Worm (Caenorhabditis elegans): Measurements from ENCODE around the gene sri-72.
A peak's percentile ranks its signal among the peaks of the same experiment; 100 is the strongest.

sri-72 gene

ce11 chrV:559940-560339 is 8.1 kb downstream of the sri-72 start, which contains the start of gene srx-7:
Gene srx-7 (plus strand): TSS chrV:560195.
- TF ChIP-seq eor-1 (tag; optimal IDR thresholded peaks at IDR 0.05), result no peak

- no peak for TF ChIP-seq R02D3.7 (tag; optimal IDR thresholded peaks at IDR 0.05)
- no peak for TF ChIP-seq aly-2 (tag; optimal IDR thresholded peaks at IDR 0.05)
- no peak for TF ChIP-seq ztf-4 (tag; optimal IDR thresholded peaks at IDR 0.05)
- no peak for TF ChIP-seq egl-27 (tag; optimal IDR thresholded peaks at IDR 0.05)
- TF ChIP-seq daf-12 (tag; optimal IDR thresholded peaks at IDR 0.05), result no peak
- TF ChIP-seq ceh-16 (tag; optimal IDR thresholded peaks at IDR 0.05), result no peak
Observed at ce11 chrV:556055-556454, 11.9 kb downstream of the sri-72 start, which contains the start of gene srx-8. Gene srx-8 (minus strand): TSS chrV:556155.

ce11 chrV:553067-553466 is 14.9 kb downstream of the sri-72 start, which contains the start of gene C14C6.8:
Gene C14C6.8 (minus strand): TSS chrV:553167.
- TF ChIP-seq fos-1 (tag; optimal IDR thresholded peaks at IDR 0.05) (no peak), R02D3.7 (tag; optimal IDR thresholded peaks at IDR 0.05) (no peak), fkh-2 (tag; optimal IDR thresholded peaks at IDR 0.05) (no peak), unc-39 (tag; optimal IDR thresholded peaks at IDR 0.05) (no peak), nhr-11 (tag; optimal IDR thresholded peaks at IDR 0.05) (no peak), ceh-9 (tag; optimal IDR thresholded peaks at IDR 0.05) (no peak), nhr-237 (tag; optimal IDR thresholded peaks at IDR 0.05) (no peak), mdl-1 (tag; optimal IDR thresholded peaks at IDR 0.05) (no peak), fkh-10 (GFP tag; optimal IDR thresholded peaks at IDR 0.05) (no peak), skn-1 (tag; optimal IDR thresholded peaks at IDR 0.05) (no peak), hmg-11 (tag; optimal IDR thresholded peaks at IDR 0.05) (no peak), pqm-1 (tag; optimal IDR thresholded peaks at IDR 0.05) (no peak)

ce11 chrV:552406-552805 is 15.6 kb downstream of the sri-72 start:
- TF ChIP-seq egl-5 (tag; optimal IDR thresholded peaks at IDR 0.05) (no peak), nhr-11 (tag; optimal IDR thresholded peaks at IDR 0.05) (no peak), ceh-9 (tag; optimal IDR thresholded peaks at IDR 0.05) (no peak), zag-1 (tag; optimal IDR thresholded peaks at IDR 0.05) (no peak), mml-1 (tag; optimal IDR thresholded peaks at IDR 0.05) (no peak), lin-15B (tag; optimal IDR thresholded peaks at IDR 0.05) (no peak), ZK546.5 (tag; optimal IDR thresholded peaks at IDR 0.05) (no peak), nhr-12 (tag; optimal IDR thresholded peaks at IDR 0.05) (no peak), elt-3 (tag; optimal IDR thresholded peaks at IDR 0.05) (no peak), unc-62 (GFP tag; optimal IDR thresholded peaks at IDR 0.05) (no peak), egl-27 (tag; optimal IDR thresholded peaks at IDR 0.05) (no peak), skn-1 (tag; optimal IDR thresholded peaks at IDR 0.05) (no peak), nhr-28 (tag; optimal IDR thresholded peaks at IDR 0.05) (no peak), ceh-28 (tag; optimal IDR thresholded peaks at IDR 0.05) (no peak), R02D3.7 (tag; optimal IDR thresholded peaks at IDR 0.05) (no peak), ztf-11 (tag; optimal IDR thresholded peaks at IDR 0.05) (no peak), unc-39 (tag; optimal IDR thresholded peaks at IDR 0.05) (no peak), eor-1 (tag; optimal IDR thresholded peaks at IDR 0.05) (no peak)

ce11 chrV:547980-548379 is 20.0 kb downstream of the sri-72 start, which contains the start of gene C14C6.6:
Gene C14C6.6 (minus strand): TSS chrV:548080.
- TF ChIP-seq fos-1 (tag; optimal IDR thresholded peaks at IDR 0.05), result no peak
- TF ChIP-seq nhr-43 (tag; optimal IDR thresholded peaks at IDR 0.05; ENCODE audit: poor library complexity, severe bottlenecking), result no peak
- TF ChIP-seq nhr-76 (tag; optimal IDR thresholded peaks at IDR 0.05), result no peak
- no peak for TF ChIP-seq elt-2 (tag; optimal IDR thresholded peaks at IDR 0.05)
- no peak for TF ChIP-seq mdl-1 (tag; optimal IDR thresholded peaks at IDR 0.05)
- TF ChIP-seq ama-1 (optimal IDR thresholded peaks at IDR 0.05), result no peak
- no peak for TF ChIP-seq tbx-2 (tag; optimal IDR thresholded peaks at IDR 0.05)

- peak; percentile 64 for TF ChIP-seq elt-1 (tag; optimal IDR thresholded peaks at IDR 0.05)
- no peak for TF ChIP-seq elt-2 (tag; optimal IDR thresholded peaks at IDR 0.05)
Observed at ce11 chrV:543169-543568, 24.8 kb downstream of the sri-72 start, which contains the start of gene C14C6.3. Gene C14C6.3 (plus strand): TSS chrV:543469.
